Fruit fly (Drosophila melanogaster) whole organism: ENCODE measurements around the gene soti.

Source experiments
- CG8478 ChIP-seq: fragments of >200 bp; optimal IDR thresholded peaks from 2 replicates; lab custom pipeline; 2018; ENCODE audit warnings: inconsistent platforms
- Dll ChIP-seq: fragments of >200 bp; optimal IDR thresholded peaks from 2 replicates; lab custom pipeline; 2017
- EcR ChIP-seq, 2 experiments: fragments of >200 bp; optimal IDR thresholded peaks; 2 replicates each; lab custom pipeline; 2017; ENCODE audit warnings: missing biosample characterization in 2 of 2, missing genetic modification characterization in 2 of 2, missing genetic modification reagents in 2 of 2
- pan ChIP-seq: fragments of >200 bp; optimal IDR thresholded peaks from 2 replicates; lab custom pipeline; 2017
- psq ChIP-seq: fragments of >200 bp; optimal IDR thresholded peaks from 2 replicates; lab custom pipeline; 2017
- usp ChIP-seq: fragments of >200 bp; optimal IDR thresholded peaks from 2 replicates; lab custom pipeline; 2017; ENCODE audit warnings: missing biosample characterization, missing genetic modification characterization, mixed read lengths

DNA sequence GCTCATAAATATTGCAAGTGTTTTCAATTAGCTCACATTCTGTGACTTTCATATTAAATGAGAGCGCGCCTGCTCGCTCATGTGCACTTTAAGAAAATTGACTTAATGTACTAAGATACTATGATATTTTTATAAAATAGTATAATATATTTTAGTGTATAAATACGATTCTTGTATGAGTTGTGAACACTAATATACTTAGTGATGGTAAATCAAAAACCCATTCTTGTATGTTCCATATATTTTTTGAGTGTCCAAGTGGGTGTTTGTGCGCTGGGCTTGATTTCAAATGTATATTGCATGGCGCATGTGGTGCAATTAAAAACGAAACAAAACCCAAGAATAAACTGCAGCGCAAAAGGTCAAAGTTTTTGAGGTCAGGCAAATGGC, 7.7 kb downstream of the soti start:
- TF ChIP-seq EcR (GFP tag; optimal IDR thresholded peaks at IDR 0.05; lab: Kevin White, UChicago) (no peak), CG8478 (lab: Kevin White, UChicago) (no peak), pan (no peak), psq (lab: Kevin White, UChicago) (no peak), usp (no peak), Dll (no peak)
